Worm (Caenorhabditis elegans): ENCODE results near the gene C44C1.6.

Gene C44C1.6

ce11 chrX:991274-991673, 21.2 kb upstream of the C44C1.6 start, which contains the start of the genes C09E10.3 and dgk-1:
Gene C09E10.3, minus strand, starts transcription at chrX:991374.
Gene dgk-1, minus strand, starts transcription at chrX:991456.
- no peak for TF ChIP-seq nhr-28 (tag; optimal IDR thresholded peaks at IDR 0.05)
- TF ChIP-seq cnd-1 (tag; optimal IDR thresholded peaks at IDR 0.05): no peak
- TF ChIP-seq elt-1 (tag; optimal IDR thresholded peaks at IDR 0.05; ENCODE audit: borderline replicate concordance, insufficient read depth): no peak
- no peak for TF ChIP-seq nhr-2 (tag; optimal IDR thresholded peaks at IDR 0.05)
- no peak for TF ChIP-seq flh-1 (GFP tag; optimal IDR thresholded peaks at IDR 0.05)
- TF ChIP-seq sptf-1 (tag; optimal IDR thresholded peaks at IDR 0.05): no peak
- TF ChIP-seq lin-13 (tag; optimal IDR thresholded peaks at IDR 0.05): no peak
- no peak for TF ChIP-seq mab-5 (tag; optimal IDR thresholded peaks at IDR 0.05)
- no peak for TF ChIP-seq hlh-1 (tag; optimal IDR thresholded peaks at IDR 0.05)
- TF ChIP-seq M03D4.4 (tag; optimal IDR thresholded peaks at IDR 0.05): no peak
- no peak for TF ChIP-seq ces-1 (GFP tag; optimal IDR thresholded peaks at IDR 0.05)

- TF ChIP-seq flh-1 (GFP tag; optimal IDR thresholded peaks at IDR 0.05): no peak
- no peak for TF ChIP-seq drap-1 (GFP tag; optimal IDR thresholded peaks at IDR 0.05)
- no peak for TF ChIP-seq zip-8 (tag; optimal IDR thresholded peaks at IDR 0.05)
- no peak for TF ChIP-seq snpc-4 (tag; optimal IDR thresholded peaks at IDR 0.05)
- no peak for TF ChIP-seq sptf-1 (tag; optimal IDR thresholded peaks at IDR 0.05)
- TF ChIP-seq mls-2 (tag; optimal IDR thresholded peaks at IDR 0.05): no peak
These were observed 16.4 kb upstream of the C44C1.6 start for ce11 chrX:986463-986862.

ce11 chrX:982598-982997, 12.5 kb upstream of the C44C1.6 start:
- TF ChIP-seq unc-120 (tag; optimal IDR thresholded peaks at IDR 0.05; ENCODE audit: poor library complexity, severe bottlenecking) (no peak), mep-1 (tag; optimal IDR thresholded peaks at IDR 0.05) (no peak), nhr-28 (tag; optimal IDR thresholded peaks at IDR 0.05) (no peak), cnd-1 (tag; optimal IDR thresholded peaks at IDR 0.05) (no peak), ham-2 (GFP tag; optimal IDR thresholded peaks at IDR 0.05) (no peak), lin-13 (tag; optimal IDR thresholded peaks at IDR 0.05) (no peak)

- no peak for TF ChIP-seq M03D4.4 (tag; optimal IDR thresholded peaks at IDR 0.05)
- TF ChIP-seq elt-3 (tag; optimal IDR thresholded peaks at IDR 0.05): no peak
- no peak for TF ChIP-seq flh-1 (GFP tag; optimal IDR thresholded peaks at IDR 0.05)
- TF ChIP-seq bed-3 (GFP tag; optimal IDR thresholded peaks at IDR 0.05): no peak
- no peak for TF ChIP-seq lin-13 (tag; optimal IDR thresholded peaks at IDR 0.05)
- TF ChIP-seq ztf-11 (tag; optimal IDR thresholded peaks at IDR 0.05): no peak
- peak; percentile 63 for TF ChIP-seq elt-1 (tag; optimal IDR thresholded peaks at IDR 0.05; ENCODE audit: borderline replicate concordance, insufficient read depth)
These were observed 10.4 kb upstream of the C44C1.6 start, which contains the start of gene C44C1.1 for ce11 chrX:980252-981009. Gene C44C1.1, plus strand, starts transcription at chrX:980776.

- TF ChIP-seq nhr-12 (tag; optimal IDR thresholded peaks at IDR 0.05): no peak
- no peak for TF ChIP-seq cnd-1 (tag; optimal IDR thresholded peaks at IDR 0.05)
- TF ChIP-seq flh-1 (GFP tag; optimal IDR thresholded peaks at IDR 0.05): no peak
- no peak for TF ChIP-seq pha-4 (tag; optimal IDR thresholded peaks at IDR 0.05)
- no peak for TF ChIP-seq lin-13 (tag; optimal IDR thresholded peaks at IDR 0.05)
- TF ChIP-seq mep-1 (tag; optimal IDR thresholded peaks at IDR 0.05): no peak
- no peak for TF ChIP-seq mls-2 (tag; optimal IDR thresholded peaks at IDR 0.05)
- TF ChIP-seq sptf-1 (tag; optimal IDR thresholded peaks at IDR 0.05): no peak
- TF ChIP-seq bed-3 (GFP tag; optimal IDR thresholded peaks at IDR 0.05): no peak
- no peak for TF ChIP-seq zip-8 (tag; optimal IDR thresholded peaks at IDR 0.05)
- no peak for TF ChIP-seq ceh-43 (GFP tag; optimal IDR thresholded peaks at IDR 0.05)
- no peak for TF ChIP-seq nhr-237 (tag; optimal IDR thresholded peaks at IDR 0.05)
- no peak for TF ChIP-seq lsy-2 (tag; optimal IDR thresholded peaks at IDR 0.05)
These were observed 8.1 kb upstream of the C44C1.6 start, which contains the start of gene abhd-3.2 for ce11 chrX:977958-978686. Gene abhd-3.2, minus strand, starts transcription at chrX:978008.

- TF ChIP-seq mls-2 (tag; optimal IDR thresholded peaks at IDR 0.05) (no peak), elt-1 (tag; optimal IDR thresholded peaks at IDR 0.05; ENCODE audit: borderline replicate concordance, insufficient read depth) (no peak), M03D4.4 (tag; optimal IDR thresholded peaks at IDR 0.05) (no peak)
These were observed 5.1 kb upstream of the C44C1.6 start for ce11 chrX:975236-975535.

All from whole organism, mixed stage, embryonic.